Worm (Caenorhabditis elegans) whole organism, midembryonic: ENCODE data around the gene slcf-2.

Experiments
- T22C8.4 ChIP-seq: fragments of 200-800 bp; sonication (Bioruptor generic); IDR thresholded peaks from 2 replicates; pipeline ENCODE4 v1.3.6; 2022; ENCODE audit warnings: missing genetic modification characterization, missing compliant biosample characterization
- cog-1 ChIP-seq: sonication (generic microtip); optimal IDR thresholded peaks from 2 replicates; lab custom pipeline; 2016; ENCODE audit warnings: missing genetic modification characterization, missing compliant biosample characterization
- flt-1 ChIP-seq: fragments of 200-800 bp; sonication (Bioruptor generic); IDR thresholded peaks from 2 replicates; pipeline ENCODE4 v1.3.6; 2022; ENCODE audit warnings: missing genetic modification characterization, missing compliant biosample characterization
- klf-2 ChIP-seq: fragments of 200-800 bp; sonication (Bioruptor generic); conservative IDR thresholded peaks from 2 replicates; pipeline ENCODE4 v1.3.6; 2022; ENCODE audit warnings: missing genetic modification reagents, missing genetic modification characterization, missing compliant biosample characterization
- med-1 ChIP-seq: sonication (generic microtip); optimal IDR thresholded peaks from 2 replicates; lab custom pipeline; 2017; ENCODE audit warnings: missing genetic modification characterization, mild to moderate bottlenecking, missing compliant biosample characterization, antibody characterized with exemption, missing genetic modification reagents; ENCODE audit not compliant: insufficient read depth
- ref-1 ChIP-seq: fragments of 200-800 bp; sonication (Bioruptor generic); conservative IDR thresholded peaks from 2 replicates; pipeline ENCODE4 v1.3.6; 2022; ENCODE audit warnings: missing genetic modification reagents, missing genetic modification characterization, missing compliant biosample characterization
- tab-1 ChIP-seq: fragments of 200-800 bp; sonication (Bioruptor generic); IDR thresholded peaks from 2 replicates; pipeline ENCODE4 v1.3.6; 2022; ENCODE audit warnings: missing genetic modification characterization, missing compliant biosample characterization
- ztf-23 ChIP-seq: fragments of 200-800 bp; sonication (Bioruptor generic); IDR thresholded peaks from 2 replicates; pipeline ENCODE4 v1.3.6; 2022; ENCODE audit warnings: missing genetic modification reagents, missing genetic modification characterization, missing compliant biosample characterization
- ztf-29 ChIP-seq: fragments of 200-800 bp; sonication (Bioruptor generic); IDR thresholded peaks from 2 replicates; pipeline ENCODE4 v1.3.6; 2022; ENCODE audit warnings: missing genetic modification reagents, missing genetic modification characterization, missing compliant biosample characterization

slcf-2 gene

ce11 chrX:3440308-3440707, 46.6 kb downstream of the slcf-2 start:
- no peak for TF ChIP-seq ztf-23 (GFP tag; lab: Robert Waterston, UW)
- no peak for TF ChIP-seq ref-1 (GFP tag; lab: Robert Waterston, UW)
- TF ChIP-seq cog-1 (tag; lab: Kevin White, UChicago) = no peak

- TF ChIP-seq cog-1 (tag; lab: Kevin White, UChicago) (no peak), ztf-29 (GFP tag; lab: Robert Waterston, UW) (no peak), T22C8.4 (GFP tag; lab: Robert Waterston, UW) (no peak), klf-2 (GFP tag; lab: Robert Waterston, UW) (no peak), ref-1 (GFP tag; lab: Robert Waterston, UW) (no peak), med-1 (GFP tag; lab: Kevin White, UChicago) (no peak), ztf-23 (GFP tag; lab: Robert Waterston, UW) (no peak), tab-1 (no peak), flt-1 (GFP tag; lab: Robert Waterston, UW) (no peak)
These were observed 47.9 kb downstream of the slcf-2 start, which contains the start of gene ZK813.3 for ce11 chrX:3441539-3441938. ZK813.3 (plus strand) TSS chrX:3441839.

- TF ChIP-seq med-1 (GFP tag; lab: Kevin White, UChicago) (no peak), ztf-23 (GFP tag; lab: Robert Waterston, UW) (no peak), cog-1 (tag; lab: Kevin White, UChicago) (no peak), flt-1 (GFP tag; lab: Robert Waterston, UW) (no peak), T22C8.4 (GFP tag; lab: Robert Waterston, UW) (no peak), tab-1 (no peak), ztf-29 (GFP tag; lab: Robert Waterston, UW) (no peak), klf-2 (GFP tag; lab: Robert Waterston, UW) (no peak), ref-1 (GFP tag; lab: Robert Waterston, UW) (no peak)
These were observed 49.9 kb downstream of the slcf-2 start, which contains the start of gene ZK813.2 for ce11 chrX:3443526-3443925. ZK813.2 (plus strand) TSS chrX:3443826.

ce11 chrX:3444514-3444913, 50.9 kb downstream of the slcf-2 start, which contains the start of gene ZK813.7:
ZK813.7 (plus strand) TSS chrX:3444814.
- TF ChIP-seq flt-1 (GFP tag; lab: Robert Waterston, UW) = no peak
- no peak for TF ChIP-seq T22C8.4 (GFP tag; lab: Robert Waterston, UW)
- TF ChIP-seq ztf-29 (GFP tag; lab: Robert Waterston, UW) = no peak
- TF ChIP-seq med-1 (GFP tag; lab: Kevin White, UChicago) = no peak
- TF ChIP-seq tab-1 = no peak

- TF ChIP-seq ref-1 (GFP tag; lab: Robert Waterston, UW) = no peak
These were observed 52.3 kb downstream of the slcf-2 start, which contains the start of gene ZK813.1 for ce11 chrX:3446011-3446410. ZK813.1 (plus strand) TSS chrX:3446311.
